Fruit fly (Drosophila melanogaster) whole organism, embryonic: Measurements from ENCODE around the gene Trs23.

Experiments used
- CG12104 ChIP-seq: fragments of 200-800 bp; sonication (Bioruptor generic); optimal IDR thresholded peaks from 3 replicates; lab custom pipeline; 2016; ENCODE audit warnings: missing biosample characterization, missing genetic modification characterization
- CG12299 ChIP-seq: fragments of 200-800 bp; sonication (Bioruptor generic); optimal IDR thresholded peaks from 2 replicates; lab custom pipeline; 2018; ENCODE audit warnings: missing biosample characterization, mild to moderate bottlenecking, missing genetic modification characterization
- CG12659 ChIP-seq: fragments of 200-800 bp; sonication (Bioruptor generic); optimal IDR thresholded peaks from 3 replicates; lab custom pipeline; 2017; ENCODE audit warnings: mild to moderate bottlenecking, missing biosample characterization, missing genetic modification reagents, missing genetic modification characterization
- CG14860 ChIP-seq: fragments of 200-800 bp; sonication (Bioruptor generic); IDR thresholded peaks from 3 replicates; pipeline ENCODE4 v1.3.6; 2022; ENCODE audit warnings: missing biosample characterization, missing genetic modification characterization; ENCODE audit not compliant: partially characterized antibody
- CG15073 ChIP-seq: fragments of 200-800 bp; sonication (Bioruptor generic); optimal IDR thresholded peaks from 2 replicates; lab custom pipeline; 2016; ENCODE audit warnings: missing biosample characterization, missing genetic modification characterization
- CG1529 ChIP-seq: fragments of 200-800 bp; sonication (Bioruptor generic); optimal IDR thresholded peaks from 3 replicates; lab custom pipeline; 2018; ENCODE audit warnings: missing biosample characterization, missing genetic modification characterization
- CG15696 ChIP-seq: fragments of 200-800 bp; sonication (Bioruptor generic); optimal IDR thresholded peaks from 2 replicates; lab custom pipeline; 2019; ENCODE audit warnings: missing biosample characterization, mild to moderate bottlenecking, missing genetic modification characterization, moderate library complexity
- CG17612 ChIP-seq: fragments of 200-800 bp; sonication (Bioruptor generic); IDR thresholded peaks from 2 replicates; pipeline ENCODE4 v1.3.6; 2022; ENCODE audit warnings: missing biosample characterization, missing genetic modification characterization
- CG18764 ChIP-seq: fragments of 200-800 bp; sonication (Bioruptor generic); optimal IDR thresholded peaks from 3 replicates; lab custom pipeline; 2016; ENCODE audit warnings: missing biosample characterization, missing genetic modification characterization
- CG2120 ChIP-seq: fragments of 200-800 bp; sonication (Bioruptor generic); optimal IDR thresholded peaks from 3 replicates; lab custom pipeline; 2016; ENCODE audit warnings: missing biosample characterization, missing genetic modification characterization
- CG30431 ChIP-seq: fragments of 200-800 bp; sonication (Bioruptor generic); optimal IDR thresholded peaks from 2 replicates; lab custom pipeline; 2017; ENCODE audit warnings: missing biosample characterization, missing genetic modification characterization
- CG3726 ChIP-seq: fragments of 200-800 bp; sonication (Bioruptor generic); IDR thresholded peaks from 3 replicates; pipeline ENCODE4, ENCODE4 v1.3.6; 2022; ENCODE audit warnings: missing biosample characterization, missing genetic modification characterization
- CG4617 ChIP-seq: fragments of 200-800 bp; sonication (Bioruptor generic); optimal IDR thresholded peaks from 3 replicates; lab custom pipeline; 2016; ENCODE audit warnings: missing biosample characterization, missing genetic modification characterization, borderline replicate concordance
- CG4730 ChIP-seq: fragments of 200-800 bp; sonication (Bioruptor generic); IDR thresholded peaks from 2 replicates; pipeline ENCODE4 v1.3.6; 2022; ENCODE audit warnings: missing biosample characterization, missing genetic modification characterization
- CG9727 ChIP-seq: fragments of 200-800 bp; sonication (Bioruptor generic); optimal IDR thresholded peaks from 3 replicates; lab custom pipeline; 2017; ENCODE audit warnings: missing biosample characterization, mild to moderate bottlenecking, missing genetic modification characterization
- CG9797 ChIP-seq: fragments of 200-800 bp; sonication (Bioruptor generic); optimal IDR thresholded peaks from 3 replicates; lab custom pipeline; 2018; ENCODE audit warnings: missing biosample characterization, mild to moderate bottlenecking, missing genetic modification characterization
- CrebB ChIP-seq: fragments of 200-800 bp; sonication (Bioruptor generic); optimal IDR thresholded peaks from 3 replicates; lab custom pipeline; 2018; ENCODE audit warnings: missing biosample characterization, mild to moderate bottlenecking, missing genetic modification characterization
- Deaf1 ChIP-seq: fragments of 200-800 bp; optimal IDR thresholded peaks from 3 replicates; lab custom pipeline; 2019; ENCODE audit warnings: missing biosample characterization, mild to moderate bottlenecking, missing genetic modification characterization, moderate library complexity
- HmgZ ChIP-seq: fragments of 200-800 bp; sonication (Bioruptor generic); optimal IDR thresholded peaks from 2 replicates; lab custom pipeline; 2018; ENCODE audit warnings: missing biosample characterization, mild to moderate bottlenecking, missing genetic modification characterization
- NC2β ChIP-seq: fragments of 200-800 bp; sonication (Bioruptor generic); optimal IDR thresholded peaks from 2 replicates; lab custom pipeline; 2016; ENCODE audit warnings: missing biosample characterization, missing genetic modification characterization
- Nf-YC ChIP-seq: fragments of 200-800 bp; optimal IDR thresholded peaks from 3 replicates; lab custom pipeline; 2019; ENCODE audit warnings: missing biosample characterization, mild to moderate bottlenecking, missing genetic modification characterization, moderate library complexity
- Sry-β ChIP-seq: fragments of 200-800 bp; sonication (Bioruptor generic); optimal IDR thresholded peaks from 2 replicates; lab custom pipeline; 2018; ENCODE audit warnings: missing biosample characterization, mild to moderate bottlenecking, missing genetic modification characterization, moderate library complexity
- Stat92E ChIP-seq, 3 experiments: fragments of >200 bp in 2 of 3; fragments of 200-800 bp in 1 of 3; sonication (Bioruptor generic) in 1 of 3; optimal IDR thresholded peaks; 2 replicates each; lab custom pipeline; 2017 to 2019; ENCODE audit warnings: missing biosample characterization in 3 of 3, missing genetic modification characterization in 3 of 3, mild to moderate bottlenecking in 1 of 3, moderate library complexity in 1 of 3
- TFAM ChIP-seq: fragments of 200-800 bp; sonication (Bioruptor generic); optimal IDR thresholded peaks from 2 replicates; lab custom pipeline; 2017; ENCODE audit warnings: missing biosample characterization, missing genetic modification characterization, inconsistent platforms
- YL-1 ChIP-seq: fragments of 200-800 bp; sonication (Bioruptor generic); optimal IDR thresholded peaks from 3 replicates; lab custom pipeline; 2017; ENCODE audit warnings: missing biosample characterization, mild to moderate bottlenecking, missing genetic modification characterization
- br ChIP-seq: fragments of >200 bp; optimal IDR thresholded peaks from 2 replicates; lab custom pipeline; 2017
- chinmo ChIP-seq: fragments of 200-800 bp; sonication (Bioruptor generic); IDR thresholded peaks from 4 replicates; pipeline ENCODE4 v1.3.6; 2022; ENCODE audit warnings: missing biosample characterization, missing genetic modification characterization; ENCODE audit not compliant: partially characterized antibody
- ci ChIP-seq: fragments of 200-800 bp; sonication (Bioruptor generic); IDR thresholded peaks from 3 replicates; pipeline ENCODE4 v1.3.6; 2022; ENCODE audit warnings: missing biosample characterization, missing genetic modification characterization
- crp ChIP-seq, 2 experiments: fragments of 200-800 bp; sonication (Bioruptor generic); optimal IDR thresholded peaks; 2 replicates in 1 of 2; 3 replicates in 1 of 2; lab custom pipeline; 2017; ENCODE audit warnings: missing biosample characterization in 2 of 2, missing genetic modification characterization in 2 of 2, mild to moderate bottlenecking in 1 of 2, moderate library complexity in 1 of 2
- cwo ChIP-seq: fragments of 200-800 bp; sonication (Bioruptor generic); optimal IDR thresholded peaks from 3 replicates; lab custom pipeline; 2017; ENCODE audit warnings: missing biosample characterization, missing genetic modification characterization, mild to moderate bottlenecking, moderate library complexity, missing genetic modification reagents
- dan ChIP-seq: fragments of 200-800 bp; sonication (Bioruptor generic); IDR thresholded peaks from 2 replicates; pipeline ENCODE4 v1.3.6; 2022; ENCODE audit warnings: missing biosample characterization, missing genetic modification characterization
- dm ChIP-seq: fragments of 200-800 bp; sonication (Bioruptor generic); optimal IDR thresholded peaks from 3 replicates; lab custom pipeline; 2016; ENCODE audit warnings: missing biosample characterization, missing genetic modification characterization
- emc ChIP-seq: fragments of 200-800 bp; sonication (Bioruptor generic); optimal IDR thresholded peaks from 2 replicates; lab custom pipeline; 2016; ENCODE audit warnings: missing biosample characterization, missing genetic modification characterization
- fd64A ChIP-seq: fragments of 200-800 bp; sonication (Bioruptor generic); optimal IDR thresholded peaks from 3 replicates; lab custom pipeline; 2018; ENCODE audit warnings: missing biosample characterization, mild to moderate bottlenecking, missing genetic modification characterization
- ftz-f1 ChIP-seq: fragments of 200-800 bp; sonication (Bioruptor generic); optimal IDR thresholded peaks from 2 replicates; lab custom pipeline; 2016; ENCODE audit warnings: missing biosample characterization, missing genetic modification characterization
- gfzf ChIP-seq: fragments of 200-800 bp; sonication (Bioruptor generic); optimal IDR thresholded peaks from 2 replicates; lab custom pipeline; 2016; ENCODE audit warnings: missing biosample characterization, mild to moderate bottlenecking, missing genetic modification characterization, moderate library complexity
- gro ChIP-seq: fragments of 200-800 bp; sonication (Bioruptor generic); optimal IDR thresholded peaks from 2 replicates; lab custom pipeline; 2016; ENCODE audit warnings: missing biosample characterization, missing genetic modification characterization
- jumu ChIP-seq: fragments of 200-800 bp; sonication (Bioruptor generic); optimal IDR thresholded peaks from 3 replicates; lab custom pipeline; 2016; ENCODE audit warnings: missing biosample characterization, missing genetic modification characterization
- kah ChIP-seq: fragments of 200-800 bp; sonication (Bioruptor generic); optimal IDR thresholded peaks from 2 replicates; lab custom pipeline; 2018; ENCODE audit warnings: missing biosample characterization, mild to moderate bottlenecking, missing genetic modification characterization
- klu ChIP-seq: fragments of 200-800 bp; sonication (Bioruptor generic); IDR thresholded peaks from 2 replicates; pipeline ENCODE4 v1.3.6; 2022; ENCODE audit warnings: missing biosample characterization, missing genetic modification characterization
- knrl ChIP-seq: fragments of 200-800 bp; sonication (Bioruptor generic); IDR thresholded peaks from 3 replicates; pipeline ENCODE4 v1.3.6; 2022; ENCODE audit warnings: missing biosample characterization, missing genetic modification characterization; ENCODE audit not compliant: partially characterized antibody
- luna ChIP-seq: fragments of 200-800 bp; sonication (Bioruptor generic); optimal IDR thresholded peaks from 2 replicates; lab custom pipeline; 2016; ENCODE audit warnings: missing biosample characterization, missing genetic modification characterization
- rib ChIP-seq: fragments of 200-800 bp; sonication (Bioruptor generic); IDR thresholded peaks from 2 replicates; pipeline ENCODE4 v1.3.6; 2022; ENCODE audit warnings: missing biosample characterization, missing genetic modification characterization
- slbo ChIP-seq: fragments of 200-800 bp; sonication (Bioruptor generic); IDR thresholded peaks from 2 replicates; pipeline ENCODE4 v1.3.6; 2022; ENCODE audit warnings: missing biosample characterization, missing genetic modification characterization
- sob ChIP-seq: fragments of 200-800 bp; sonication (Bioruptor generic); IDR thresholded peaks from 2 replicates; pipeline ENCODE4 v1.3.6; 2022; ENCODE audit warnings: missing biosample characterization, missing genetic modification characterization
- sr ChIP-seq: fragments of 200-800 bp; sonication (Bioruptor generic); IDR thresholded peaks from 3 replicates; pipeline ENCODE4 v1.3.6; 2022; ENCODE audit warnings: missing biosample characterization, missing genetic modification characterization
- stwl ChIP-seq: fragments of 200-800 bp; sonication (Bioruptor generic); optimal IDR thresholded peaks from 3 replicates; lab custom pipeline; 2018; ENCODE audit warnings: missing biosample characterization, mild to moderate bottlenecking, missing genetic modification characterization, moderate library complexity
- tgo ChIP-seq: fragments of 200-800 bp; sonication (Bioruptor generic); IDR thresholded peaks from 3 replicates; pipeline ENCODE4 v1.3.6; 2022; ENCODE audit warnings: missing biosample characterization, missing genetic modification characterization
- toy ChIP-seq: fragments of 200-800 bp; sonication (Bioruptor generic); IDR thresholded peaks from 2 replicates; pipeline ENCODE4 v1.3.6; 2022; ENCODE audit warnings: missing biosample characterization, missing genetic modification characterization
- unpg ChIP-seq: fragments of 200-800 bp; sonication (Bioruptor generic); optimal IDR thresholded peaks from 3 replicates; lab custom pipeline; 2018; ENCODE audit warnings: missing biosample characterization, mild to moderate bottlenecking, missing genetic modification characterization, moderate library complexity
- wek ChIP-seq: fragments of 200-800 bp; sonication (Bioruptor generic); optimal IDR thresholded peaks from 3 replicates; lab custom pipeline; 2018; ENCODE audit warnings: missing biosample characterization, mild to moderate bottlenecking, missing genetic modification characterization, moderate library complexity

Gene Trs23

DNA sequence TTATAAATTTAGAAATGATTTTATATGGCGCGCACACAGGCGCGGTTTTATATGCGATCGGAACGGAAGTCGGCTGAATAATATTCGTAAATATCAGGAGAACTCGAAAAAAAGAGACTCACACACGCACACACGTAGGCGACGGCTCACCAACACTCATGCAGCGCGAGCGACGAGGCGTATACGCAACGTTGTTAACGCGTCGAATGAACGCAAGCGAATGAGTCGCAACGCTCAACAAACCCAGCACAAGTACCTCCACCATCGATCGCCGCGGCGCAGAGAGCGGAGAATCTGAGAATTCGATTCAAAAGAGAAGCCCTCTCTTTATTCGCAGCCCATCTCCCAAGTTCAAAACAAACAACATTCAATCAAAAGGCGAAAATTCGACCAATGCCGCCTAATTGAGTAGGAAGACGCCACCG, 49.6 kb downstream of the Trs23 start (continued):
- TF ChIP-seq knrl (GFP tag; lab: Robert Waterston, UW), result no peak
- peak; percentile 78 for TF ChIP-seq HmgZ (tag; lab: Kevin White, UChicago)
- TF ChIP-seq TFAM (GFP tag; lab: Kevin White, UChicago), result no peak
- TF ChIP-seq dm (GFP tag; lab: Kevin White, UChicago), result peak; percentile 21
- no peak for TF ChIP-seq emc (GFP tag; lab: Kevin White, UChicago)
- TF ChIP-seq sr (GFP tag; lab: Robert Waterston, UW), result peak; percentile 77
- peak; percentile 88; the same call in 1 of the 2 replicates for TF ChIP-seq rib (GFP tag; lab: Robert Waterston, UW)
- TF ChIP-seq ftz-f1 (GFP tag; lab: Kevin White, UChicago), result peak; percentile 77
- 0 out of 2 replicates have a peak, but pooled peaks have one; percentile 37 for TF ChIP-seq CG4730
- TF ChIP-seq YL-1 (GFP tag; lab: Kevin White, UChicago), result no peak
- no peak for TF ChIP-seq CG17612 (GFP tag; lab: Robert Waterston, UW)
- TF ChIP-seq CG12659 (GFP tag; lab: Kevin White, UChicago), result peak; percentile 35
- TF ChIP-seq CG14860 (GFP tag; lab: Robert Waterston, UW), result 0 out of 3 replicates have a peak, but pooled peaks have one; percentile 38
- TF ChIP-seq sob (GFP tag; lab: Robert Waterston, UW), result peak; percentile 68; the same call in 1 of the 2 replicates
- peak; percentile 67 for TF ChIP-seq Deaf1 (tag; lab: Kevin White, UChicago)
- TF ChIP-seq gfzf (GFP tag; lab: Kevin White, UChicago), result no peak
- TF ChIP-seq br (lab: Kevin White, UChicago), result no peak
- no peak for TF ChIP-seq CG12104 (GFP tag; lab: Kevin White, UChicago)
- no peak for TF ChIP-seq CG9797
- no peak for TF ChIP-seq CG4617
- TF ChIP-seq NC2β, result peak; percentile 10
- TF ChIP-seq CG15696, result no peak
- no peak for TF ChIP-seq CG30431 (GFP tag; lab: Kevin White, UChicago)
- no peak for TF ChIP-seq jumu
- no peak for TF ChIP-seq stwl (tag; lab: Kevin White, UChicago)
- no peak for TF ChIP-seq wek (GFP tag; lab: Kevin White, UChicago)
- TF ChIP-seq unpg (GFP tag; lab: Kevin White, UChicago), result no peak
- TF ChIP-seq toy (GFP tag; lab: Robert Waterston, UW), result 0 out of 2 replicates have a peak, but pooled peaks have one; percentile 22
- no peak for TF ChIP-seq CG18764 (GFP tag; lab: Kevin White, UChicago)
- no peak for TF ChIP-seq CG12299 (tag; lab: Kevin White, UChicago)
- no peak for TF ChIP-seq CG3726 (GFP tag; lab: Robert Waterston, UW)
- no peak for TF ChIP-seq klu (GFP tag; lab: Robert Waterston, UW)
- peak in 1 of 2 experiments; percentile 31 for TF ChIP-seq crp (GFP tag; optimal IDR thresholded peaks at IDR 0.05; lab: Kevin White, UChicago)
- TF ChIP-seq gro (GFP tag; lab: Kevin White, UChicago), result peak; percentile 84
- peak; percentile 52 for TF ChIP-seq slbo (GFP tag; lab: Robert Waterston, UW)
- TF ChIP-seq fd64A (GFP tag; lab: Kevin White, UChicago), result peak; percentile 2
- peak; percentile 43 for TF ChIP-seq CG2120
- TF ChIP-seq CG1529 (GFP tag; lab: Kevin White, UChicago), result no peak
- peak in 1 of 3 experiments; percentile 20 for TF ChIP-seq Stat92E (GFP tag; optimal IDR thresholded peaks at IDR 0.05; lab: Kevin White, UChicago)
- TF ChIP-seq luna, result peak; percentile 8
- TF ChIP-seq kah, result peak; percentile 4
- TF ChIP-seq CG15073, result no peak
- TF ChIP-seq ci (GFP tag; lab: Robert Waterston, UW), result peak; percentile 84
- peak; percentile 72 for TF ChIP-seq cwo (GFP tag; lab: Kevin White, UChicago)
- TF ChIP-seq CG9727, result no peak
- no peak for TF ChIP-seq tgo (GFP tag; lab: Robert Waterston, UW)
- no peak for TF ChIP-seq dan (GFP tag; lab: Robert Waterston, UW)
- TF ChIP-seq Sry-β (GFP tag; lab: Kevin White, UChicago), result no peak
- TF ChIP-seq CrebB (tag; lab: Kevin White, UChicago), result peak; percentile 72
- peak; percentile 99 for TF ChIP-seq chinmo (GFP tag; lab: Robert Waterston, UW)
- peak; percentile 62 for TF ChIP-seq Nf-YC
